1 worm cellular context compared by ENCODE assay signal in genomic region chrII:7272513-7272912, ce11.
TF ChIP-seq lines count a peak whose summit lies in the region.

No protein-coding gene starts in this region.

TF ChIP-seq in whole organism, L1 larva, 84 proteins besides CTCF, POLR2A, EP300 and RAD21 (continued from another document):
- TF ChIP-seq nhr-28 (tag; optimal IDR thresholded peaks at IDR 0.05; lab: Kevin White, UChicago) = no peak
- no peak for TF ChIP-seq mab-9 (GFP tag; IDR thresholded peaks at IDR 0.05; lab: Robert Waterston, UW)
- no peak for TF ChIP-seq jun-1 (tag; optimal IDR thresholded peaks at IDR 0.05; lab: Kevin White, UChicago)
- peak; percentile 44 for TF ChIP-seq tbx-2 (tag; optimal IDR thresholded peaks at IDR 0.05; lab: Kevin White, UChicago)
- TF ChIP-seq rnt-1 (tag; optimal IDR thresholded peaks at IDR 0.05; lab: Kevin White, UChicago) = no peak
- TF ChIP-seq unc-86 (tag; optimal IDR thresholded peaks at IDR 0.05; lab: Kevin White, UChicago) = no peak
- TF ChIP-seq zag-1 (tag; optimal IDR thresholded peaks at IDR 0.05; lab: Kevin White, UChicago) = no peak
- peak in 2 of 6 experiments; percentile 80 to 81 for TF ChIP-seq elt-3 (tag; optimal IDR thresholded peaks at IDR 0.05; lab: Kevin White, UChicago)
- TF ChIP-seq mdl-1 (tag; optimal IDR thresholded peaks at IDR 0.05; lab: Kevin White, UChicago) = no peak
- TF ChIP-seq fkh-4 (tag; optimal IDR thresholded peaks at IDR 0.05; lab: Kevin White, UChicago; ENCODE audit: borderline replicate concordance) = no peak
- TF ChIP-seq nhr-84 (tag; optimal IDR thresholded peaks at IDR 0.05; lab: Kevin White, UChicago) = no peak
- peak; percentile 45 for TF ChIP-seq lir-3 (tag; optimal IDR thresholded peaks at IDR 0.05; lab: Kevin White, UChicago; ENCODE audit: poor library complexity)
- TF ChIP-seq nhr-12 (tag; optimal IDR thresholded peaks at IDR 0.05; lab: Kevin White, UChicago) = no peak
- TF ChIP-seq elt-2 (tag; optimal IDR thresholded peaks at IDR 0.05; lab: Kevin White, UChicago) = no peak
- no peak for TF ChIP-seq mef-2 (tag; optimal IDR thresholded peaks at IDR 0.05; lab: Kevin White, UChicago)
- no peak for TF ChIP-seq ceh-90 (tag; optimal IDR thresholded peaks at IDR 0.05; lab: Kevin White, UChicago)
- TF ChIP-seq pax-3 (tag; optimal IDR thresholded peaks at IDR 0.05; lab: Kevin White, UChicago) = no peak
- TF ChIP-seq egl-27 (tag; optimal IDR thresholded peaks at IDR 0.05; lab: Kevin White, UChicago) = no peak
- TF ChIP-seq C04F5.9 (tag; optimal IDR thresholded peaks at IDR 0.05; lab: Kevin White, UChicago) = no peak
- TF ChIP-seq skn-1 (tag; optimal IDR thresholded peaks at IDR 0.05; lab: Kevin White, UChicago) = no peak
- peak in 1 of 2 experiments; percentile 12 for TF ChIP-seq lsy-2 (tag; optimal IDR thresholded peaks at IDR 0.05; lab: Kevin White, UChicago)
- TF ChIP-seq hpl-2 (GFP tag; optimal IDR thresholded peaks at IDR 0.05; lab: Kevin White, UChicago) = no peak
- TF ChIP-seq nhr-76 (tag; optimal IDR thresholded peaks at IDR 0.05; lab: Kevin White, UChicago) = no peak
- no peak for TF ChIP-seq hlh-4 (tag; optimal IDR thresholded peaks at IDR 0.05; lab: Kevin White, UChicago)
- TF ChIP-seq F16B12.6 (tag; optimal IDR thresholded peaks at IDR 0.05; lab: Kevin White, UChicago) = no peak
- no peak for TF ChIP-seq sup-37 (GFP tag; optimal IDR thresholded peaks at IDR 0.05; lab: Kevin White, UChicago)
- TF ChIP-seq egl-13 (tag; optimal IDR thresholded peaks at IDR 0.05; lab: Kevin White, UChicago) = no peak
- no peak for TF ChIP-seq vab-15 (tag; optimal IDR thresholded peaks at IDR 0.05; lab: Kevin White, UChicago)
- no peak for TF ChIP-seq efl-3 (GFP tag; optimal IDR thresholded peaks at IDR 0.05; lab: Kevin White, UChicago)
- TF ChIP-seq ama-1 (optimal IDR thresholded peaks at IDR 0.05; lab: Kevin White, UChicago) = no peak
- no peak for TF ChIP-seq lin-15B (tag; optimal IDR thresholded peaks at IDR 0.05; lab: Kevin White, UChicago)
- TF ChIP-seq nhr-47 (tag; optimal IDR thresholded peaks at IDR 0.05; lab: Kevin White, UChicago) = no peak
- TF ChIP-seq Y116A8C.19 (tag; optimal IDR thresholded peaks at IDR 0.05; lab: Kevin White, UChicago; ENCODE audit: borderline replicate concordance) = no peak
- TF ChIP-seq ceh-63 (GFP tag; optimal IDR thresholded peaks at IDR 0.05; lab: Kevin White, UChicago) = no peak
- no peak for TF ChIP-seq tlp-1 (tag; optimal IDR thresholded peaks at IDR 0.05; lab: Kevin White, UChicago)
- no peak for TF ChIP-seq efl-1 (optimal IDR thresholded peaks at IDR 0.05; lab: Kevin White, UChicago)
- TF ChIP-seq efl-1 (GFP tag; optimal IDR thresholded peaks at IDR 0.05 in 1 of 2; lab: Kevin White, UChicago) = peak in 1 of 2 experiments; percentile 73
- no peak for TF ChIP-seq ceh-88 (GFP tag; IDR thresholded peaks at IDR 0.05; lab: Robert Waterston, UW)
- TF ChIP-seq nhr-20 (tag; optimal IDR thresholded peaks at IDR 0.05; lab: Kevin White, UChicago) = peak; percentile 55
- peak; percentile 36 for TF ChIP-seq nhr-71 (tag; optimal IDR thresholded peaks at IDR 0.05; lab: Kevin White, UChicago)
- TF ChIP-seq C16A3.4 (tag; optimal IDR thresholded peaks at IDR 0.05; lab: Kevin White, UChicago) = no peak
- TF ChIP-seq fkh-8 (tag; optimal IDR thresholded peaks at IDR 0.05; lab: Kevin White, UChicago) = no peak
- TF ChIP-seq snu-23 (GFP tag; optimal IDR thresholded peaks at IDR 0.05; lab: Kevin White, UChicago) = peak; percentile 22
- no peak for TF ChIP-seq fos-1 (tag; optimal IDR thresholded peaks at IDR 0.05; lab: Kevin White, UChicago)
- TF ChIP-seq ztf-4 (tag; optimal IDR thresholded peaks at IDR 0.05; lab: Kevin White, UChicago) = no peak
- no peak for TF ChIP-seq pqm-1 (tag; optimal IDR thresholded peaks at IDR 0.05; lab: Kevin White, UChicago)
- no peak for TF ChIP-seq unc-130 (tag; optimal IDR thresholded peaks at IDR 0.05; lab: Kevin White, UChicago)
- TF ChIP-seq unc-98 (GFP tag; IDR thresholded peaks at IDR 0.05; lab: Robert Waterston, UW) = no peak
- no peak for TF ChIP-seq alr-1 (tag; optimal IDR thresholded peaks at IDR 0.05; lab: Kevin White, UChicago; ENCODE audit: borderline replicate concordance)
- TF ChIP-seq fkh-10 (GFP tag; optimal IDR thresholded peaks at IDR 0.05; lab: Kevin White, UChicago) = no peak
- no peak for TF ChIP-seq C34B4.2 (tag; optimal IDR thresholded peaks at IDR 0.05; lab: Kevin White, UChicago)
- TF ChIP-seq nhr-77 (tag; optimal IDR thresholded peaks at IDR 0.05; lab: Kevin White, UChicago) = no peak
- no peak for TF ChIP-seq hlh-17 (GFP tag; optimal IDR thresholded peaks at IDR 0.05; lab: Kevin White, UChicago; ENCODE audit: borderline replicate concordance)
- no peak for TF ChIP-seq ceh-82 (tag; optimal IDR thresholded peaks at IDR 0.05; lab: Kevin White, UChicago)
- peak in 1 of 2 experiments; percentile 51 for TF ChIP-seq lin-35 (GFP tag; optimal IDR thresholded peaks at IDR 0.05; lab: Kevin White, UChicago)
- no peak for TF ChIP-seq isw-1 (GFP tag; IDR thresholded peaks at IDR 0.05; lab: Robert Waterston, UW)
- peak; percentile 6 for TF ChIP-seq nhr-90 (tag; optimal IDR thresholded peaks at IDR 0.05; lab: Kevin White, UChicago; ENCODE audit: poor library complexity)
- peak; percentile 96 for TF ChIP-seq nhr-85 (tag; lab: Kevin White, UChicago)
- TF ChIP-seq swsn-7 (tag; optimal IDR thresholded peaks at IDR 0.05; lab: Kevin White, UChicago) = no peak
- no peak for TF ChIP-seq ceh-8 (GFP tag; optimal IDR thresholded peaks at IDR 0.05; lab: Kevin White, UChicago)
- TF ChIP-seq sox-4 (tag; optimal IDR thresholded peaks at IDR 0.05; lab: Kevin White, UChicago) = no peak
- TF ChIP-seq grh-1 (GFP tag; IDR thresholded peaks at IDR 0.05; lab: Robert Waterston, UW) = peak; percentile 71
- TF ChIP-seq unc-30 (tag; optimal IDR thresholded peaks at IDR 0.05; lab: Kevin White, UChicago) = no peak
- TF ChIP-seq aha-1 (tag; optimal IDR thresholded peaks at IDR 0.05; lab: Kevin White, UChicago) = no peak
- no peak for TF ChIP-seq ets-5 (GFP tag; IDR thresholded peaks at IDR 0.05; lab: Robert Waterston, UW)
- peak; percentile 57 for TF ChIP-seq lin-14 (GFP tag; optimal IDR thresholded peaks at IDR 0.05; lab: Kevin White, UChicago)
TF ChIP-seq in whole organism, L1 larva: peak in this region for 14.
